Worm (Caenorhabditis elegans) whole organism, early embryonic: ENCODE data around the gene F43H9.4.

Experiments used
- B0310.2 ChIP-seq: sonication (generic microtip); optimal IDR thresholded peaks from 2 replicates; lab custom pipeline; 2016; ENCODE audit warnings: mild to moderate bottlenecking, missing genetic modification characterization, missing compliant biosample characterization
- F13C5.2 ChIP-seq: sonication (generic microtip); optimal IDR thresholded peaks from 2 replicates; lab custom pipeline; 2017; ENCODE audit warnings: mild to moderate bottlenecking, missing genetic modification characterization, inconsistent platforms, missing compliant biosample characterization
- aly-1 ChIP-seq: sonication (generic microtip); optimal IDR thresholded peaks from 2 replicates; lab custom pipeline; 2016; ENCODE audit warnings: missing genetic modification characterization, missing compliant biosample characterization
- ama-1 ChIP-seq: fragments of 150-350 bp; optimal IDR thresholded peaks from 2 replicates; lab custom pipeline; 2014
- ceh-36 ChIP-seq: sonication (generic microtip); optimal IDR thresholded peaks from 2 replicates; lab custom pipeline; 2016; ENCODE audit warnings: missing genetic modification characterization, inconsistent platforms, missing compliant biosample characterization
- ets-7 ChIP-seq: sonication (generic microtip); optimal IDR thresholded peaks from 2 replicates; lab custom pipeline; 2016; ENCODE audit warnings: missing genotype, missing genetic modification characterization, missing compliant biosample characterization
- flt-1 ChIP-seq: fragments of 200-800 bp; sonication (Bioruptor generic); IDR thresholded peaks from 2 replicates; pipeline ENCODE4 v1.3.6; 2022; ENCODE audit warnings: missing genetic modification characterization, missing compliant biosample characterization
- hmbx-1 ChIP-seq: sonication (generic microtip); optimal IDR thresholded peaks from 2 replicates; lab custom pipeline; 2016; ENCODE audit warnings: mild to moderate bottlenecking, missing genetic modification characterization, missing compliant biosample characterization
- pes-1 ChIP-seq: fragments of 200-800 bp; sonication (Bioruptor generic); IDR thresholded peaks from 2 replicates; pipeline ENCODE4 v1.3.6; 2022; ENCODE audit warnings: missing genetic modification reagents, missing genetic modification characterization, missing compliant biosample characterization
- scrt-1 ChIP-seq: fragments of 200-800 bp; sonication (Bioruptor generic); IDR thresholded peaks from 2 replicates; pipeline ENCODE4 v1.3.6; 2022; ENCODE audit warnings: missing genetic modification characterization, missing compliant biosample characterization
- sea-1 ChIP-seq: fragments of 200-800 bp; sonication (Bioruptor generic); conservative IDR thresholded peaks from 2 replicates; pipeline ENCODE4 v1.3.6; 2022; ENCODE audit warnings: missing genetic modification characterization, missing compliant biosample characterization
- tbx-11 ChIP-seq: fragments of 200-800 bp; sonication (Bioruptor generic); IDR thresholded peaks from 2 replicates; pipeline ENCODE4 v1.3.6; 2022; ENCODE audit warnings: missing genetic modification characterization, missing compliant biosample characterization
- tbx-37 ChIP-seq: fragments of 200-800 bp; sonication (Bioruptor generic); conservative IDR thresholded peaks from 2 replicates; pipeline ENCODE4 v1.3.6; 2022; ENCODE audit warnings: missing genetic modification reagents, missing genetic modification characterization, missing compliant biosample characterization
- tra-4 ChIP-seq: sonication (generic microtip); optimal IDR thresholded peaks from 2 replicates; lab custom pipeline; 2017; ENCODE audit warnings: missing genetic modification characterization, missing compliant biosample characterization

DNA sequence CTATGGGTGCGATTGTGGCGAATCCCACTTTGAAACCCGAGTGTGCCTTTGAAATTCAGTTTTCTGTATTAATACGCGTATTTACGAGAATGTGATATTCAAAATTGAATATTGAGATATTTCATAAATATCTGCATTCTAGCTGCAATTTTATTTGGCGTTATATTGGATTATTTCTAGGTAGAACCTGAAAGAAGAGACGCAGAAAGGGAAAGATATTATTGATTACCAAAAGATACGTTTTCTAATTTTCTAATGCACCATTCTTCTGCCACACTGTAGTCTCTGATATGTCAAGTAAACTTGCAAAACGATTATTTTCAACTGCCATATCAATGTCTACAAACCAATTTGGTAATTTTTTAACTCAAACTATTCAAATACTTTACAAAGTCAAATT, 4.5 kb upstream of the F43H9.4 start, which contains the start of gene ech-3:
- TF ChIP-seq ama-1 (lab: Kevin White, UChicago), result no peak
- TF ChIP-seq ets-7 (tag; lab: Kevin White, UChicago), result no peak
- TF ChIP-seq hmbx-1 (tag; lab: Kevin White, UChicago), result no peak
- TF ChIP-seq flt-1 (GFP tag; lab: Robert Waterston, UW), result no peak
- TF ChIP-seq scrt-1 (GFP tag; lab: Robert Waterston, UW), result no peak
- TF ChIP-seq ceh-36 (tag; lab: Kevin White, UChicago), result no peak
- no peak for TF ChIP-seq pes-1 (GFP tag; lab: Robert Waterston, UW)
- no peak for TF ChIP-seq tbx-37
- no peak for TF ChIP-seq B0310.2 (tag; lab: Kevin White, UChicago)
- no peak for TF ChIP-seq sea-1 (GFP tag; lab: Robert Waterston, UW)
- TF ChIP-seq tra-4 (tag; lab: Kevin White, UChicago), result no peak
- TF ChIP-seq tbx-11 (GFP tag; lab: Robert Waterston, UW), result no peak
- TF ChIP-seq F13C5.2 (tag; lab: Kevin White, UChicago), result no peak
- TF ChIP-seq aly-1 (tag; lab: Kevin White, UChicago), result no peak
